ENCODE assay signal across 5 fruit fly cellular contexts in the genomic region with DNA sequence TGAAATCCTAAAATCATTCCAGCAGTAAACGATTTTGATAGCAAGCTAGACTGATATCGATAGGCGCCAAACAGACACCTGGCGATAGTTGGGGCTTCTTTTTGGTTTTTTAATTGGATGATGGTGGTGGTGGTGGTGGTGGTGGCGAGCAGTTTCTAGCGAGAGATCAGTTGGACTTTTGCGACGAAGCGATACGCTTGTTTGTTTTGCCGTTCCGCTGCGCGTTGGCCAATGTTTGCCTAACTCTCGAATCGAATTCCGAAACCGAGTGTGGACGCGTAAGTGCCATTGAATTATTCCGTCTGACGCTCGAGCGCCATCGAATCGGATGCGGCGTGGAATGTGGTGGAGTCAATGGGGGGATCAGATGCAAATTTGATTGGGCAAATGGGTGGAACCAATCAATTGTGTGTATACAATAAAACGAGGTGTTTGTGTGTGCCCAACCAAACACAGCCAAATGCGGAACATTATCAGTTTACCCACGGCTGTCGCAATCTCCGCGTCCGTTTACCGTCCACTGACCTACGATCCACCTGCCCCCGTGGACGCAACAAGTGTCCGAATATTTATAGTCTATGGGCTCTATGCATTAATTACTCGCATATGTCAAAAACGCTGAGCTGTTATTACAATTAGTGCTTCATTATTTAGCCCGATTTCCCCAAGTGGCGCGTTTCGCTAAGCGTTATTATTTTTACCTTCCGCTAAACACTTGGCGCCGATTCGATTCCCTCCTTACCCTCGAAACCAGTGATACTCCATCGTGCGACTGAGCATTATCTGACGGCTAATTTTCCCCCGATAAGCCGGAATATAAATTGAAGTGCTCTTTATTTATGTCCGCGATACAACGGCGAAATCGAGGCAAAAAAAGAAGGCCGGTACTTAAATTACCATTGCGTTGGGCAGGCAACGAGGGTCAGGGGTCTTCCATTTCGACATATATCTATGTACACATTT.
TF ChIP-seq lines count a peak whose summit lies in the region.

TSS of gene CG17292 (plus strand) at position 91 of the 963 bp plus-strand sequence.

- peak; percentile 57 for TF ChIP-seq CTCF in whole organism, embryonic (GFP tag; optimal IDR thresholded peaks at IDR 0.05; lab: Kevin White, UChicago)

TF ChIP-seq in whole organism, adult, 20 proteins besides CTCF, POLR2A, EP300 and RAD21 (continues in another document):
- peak; percentile 58 for TF ChIP-seq ovo (GFP tag; optimal IDR thresholded peaks at IDR 0.05; lab: Kevin White, UChicago)
- TF ChIP-seq Hr96 (GFP tag; optimal IDR thresholded peaks at IDR 0.05; lab: Kevin White, UChicago), result no peak
- peak; percentile 72 for TF ChIP-seq tj (GFP tag; optimal IDR thresholded peaks at IDR 0.05; lab: Kevin White, UChicago)
- TF ChIP-seq cic (GFP tag; optimal IDR thresholded peaks at IDR 0.05; lab: Kevin White, UChicago), result peak; percentile 90
- peak; percentile 70 for TF ChIP-seq CG11617 (GFP tag; optimal IDR thresholded peaks at IDR 0.05; lab: Kevin White, UChicago)
- TF ChIP-seq cnc (optimal IDR thresholded peaks at IDR 0.05; lab: Kevin White, UChicago), result no peak
- peak; percentile 17 for TF ChIP-seq CG14711 (tag; optimal IDR thresholded peaks at IDR 0.05; lab: Kevin White, UChicago)
- no peak for TF ChIP-seq kay (GFP tag; lab: Kevin White, UChicago; ENCODE audit: borderline replicate concordance)
- peak; percentile 42 for TF ChIP-seq Clk (GFP tag; optimal IDR thresholded peaks at IDR 0.05; lab: Kevin White, UChicago)
- peak; percentile 88 for TF ChIP-seq bab1 (GFP tag; optimal IDR thresholded peaks at IDR 0.05; lab: Kevin White, UChicago)
- TF ChIP-seq Mnt (GFP tag; optimal IDR thresholded peaks at IDR 0.05; lab: Kevin White, UChicago), result peak; percentile 81
- peak; percentile 49 for TF ChIP-seq CG1620 (GFP tag; optimal IDR thresholded peaks at IDR 0.05; lab: Kevin White, UChicago)
- TF ChIP-seq CG7101 (tag; optimal IDR thresholded peaks at IDR 0.05; lab: Kevin White, UChicago), result peak; percentile 65
- TF ChIP-seq CG7045 (GFP tag; optimal IDR thresholded peaks at IDR 0.05; lab: Kevin White, UChicago), result no peak
- no peak for TF ChIP-seq CG5204 (GFP tag; optimal IDR thresholded peaks at IDR 0.05; lab: Kevin White, UChicago)
- TF ChIP-seq pad (GFP tag; optimal IDR thresholded peaks at IDR 0.05; lab: Kevin White, UChicago), result peak; percentile 52

TF ChIP-seq in whole organism, embryonic, 481 proteins besides CTCF, POLR2A, EP300 and RAD21 (continues in another document):
- TF ChIP-seq tin (GFP tag; optimal IDR thresholded peaks at IDR 0.05; lab: Kevin White, UChicago) (no peak), jing (GFP tag; optimal IDR thresholded peaks at IDR 0.05; lab: Kevin White, UChicago) (no peak), CG13296 (GFP tag; optimal IDR thresholded peaks at IDR 0.05; lab: Kevin White, UChicago) (peak; percentile 54), CG4617 (GFP tag; optimal IDR thresholded peaks at IDR 0.05; lab: Kevin White, UChicago; ENCODE audit: borderline replicate concordance) (peak; percentile 23), Fer1 (GFP tag; optimal IDR thresholded peaks at IDR 0.05; lab: Kevin White, UChicago) (peak; percentile 74), Tbp (GFP tag; optimal IDR thresholded peaks at IDR 0.05; lab: Kevin White, UChicago) (no peak), pita (GFP tag; optimal IDR thresholded peaks at IDR 0.05; lab: Kevin White, UChicago) (no peak), Gug (GFP tag; IDR thresholded peaks at IDR 0.05; lab: Robert Waterston, UW) (peak; percentile 40; the same call in 2 of the 4 replicates), ash1 (GFP tag; optimal IDR thresholded peaks at IDR 0.05; lab: Kevin White, UChicago) (no peak), TFAM (GFP tag; optimal IDR thresholded peaks at IDR 0.05; lab: Kevin White, UChicago) (no peak), nmo (GFP tag; optimal IDR thresholded peaks at IDR 0.05; lab: Kevin White, UChicago) (no peak), ATbp (GFP tag; optimal IDR thresholded peaks at IDR 0.05; lab: Kevin White, UChicago) (peak; percentile 78), Hmx (GFP tag; optimal IDR thresholded peaks at IDR 0.05; lab: Kevin White, UChicago) (no peak), CHES-1-like (GFP tag; optimal IDR thresholded peaks at IDR 0.05; lab: Kevin White, UChicago) (peak; percentile 27), NC2α (GFP tag; optimal IDR thresholded peaks at IDR 0.05; lab: Kevin White, UChicago) (peak; percentile 19), CG12071 (GFP tag; optimal IDR thresholded peaks at IDR 0.05; lab: Kevin White, UChicago) (peak; percentile 64)

TF ChIP-seq in whole organism, prepupa, 60 proteins besides CTCF, POLR2A, EP300 and RAD21 (continues in another document):
- TF ChIP-seq Hr39 (GFP tag; optimal IDR thresholded peaks at IDR 0.05; lab: Kevin White, UChicago), result no peak
- TF ChIP-seq eg (GFP tag; IDR thresholded peaks at IDR 0.05; lab: Robert Waterston, UW), result peak; percentile 71; the same call in 2 of the 3 replicates
- TF ChIP-seq OdsH (GFP tag; optimal IDR thresholded peaks at IDR 0.05; lab: Kevin White, UChicago), result no peak
- TF ChIP-seq Hr38 (GFP tag; optimal IDR thresholded peaks at IDR 0.05; lab: Kevin White, UChicago), result no peak
- peak; percentile 96 for TF ChIP-seq svp (GFP tag; lab: Kevin White, UChicago)
- TF ChIP-seq topi (GFP tag; optimal IDR thresholded peaks at IDR 0.05; lab: Kevin White, UChicago), result peak; percentile 6
- TF ChIP-seq fkh (GFP tag; optimal IDR thresholded peaks at IDR 0.05; lab: Kevin White, UChicago), result peak; percentile 90
- peak; percentile 58 for TF ChIP-seq Eip78C (GFP tag; lab: Kevin White, UChicago)
- peak; percentile 9 for TF ChIP-seq Met (GFP tag; optimal IDR thresholded peaks at IDR 0.05; lab: Kevin White, UChicago)
- TF ChIP-seq CG8319 (GFP tag; optimal IDR thresholded peaks at IDR 0.05; lab: Kevin White, UChicago), result no peak
- no peak for TF ChIP-seq pdm3 (GFP tag; optimal IDR thresholded peaks at IDR 0.05; lab: Kevin White, UChicago)
- TF ChIP-seq CG11294 (GFP tag; IDR thresholded peaks at IDR 0.05; lab: Robert Waterston, UW), result no peak
- TF ChIP-seq CG6163 (GFP tag; IDR thresholded peaks at IDR 0.05; lab: Robert Waterston, UW), result peak; percentile 47; the same call in 1 of the 3 replicates
- peak; percentile 13 for TF ChIP-seq CG6792 (GFP tag; optimal IDR thresholded peaks at IDR 0.05; lab: Kevin White, UChicago)
- TF ChIP-seq CG1621 (tag; optimal IDR thresholded peaks at IDR 0.05; lab: Kevin White, UChicago), result peak; percentile 47
- TF ChIP-seq CG15336 (GFP tag; IDR thresholded peaks at IDR 0.05; lab: Robert Waterston, UW), result peak; percentile 43; the same call in 1 of the 2 replicates
- TF ChIP-seq CG3032 (tag; optimal IDR thresholded peaks at IDR 0.05; lab: Kevin White, UChicago), result peak; percentile 21

TF ChIP-seq in whole organism, pupa, 21 proteins besides CTCF, POLR2A, EP300 and RAD21:
- TF ChIP-seq fd96Ca (GFP tag; IDR thresholded peaks at IDR 0.05; lab: Robert Waterston, UW), result peak; percentile 67; the same call in 2 of the 3 replicates
- TF ChIP-seq CG13204 (GFP tag; optimal IDR thresholded peaks at IDR 0.05; lab: Kevin White, UChicago), result no peak
- peak; percentile 74; the same call in 1 of the 2 replicates for TF ChIP-seq Ets98B (GFP tag; IDR thresholded peaks at IDR 0.05; lab: Robert Waterston, UW)
- peak; percentile 50; the same call in 1 of the 3 replicates for TF ChIP-seq CG4496 (GFP tag; IDR thresholded peaks at IDR 0.05; lab: Robert Waterston, UW)
- no peak for TF ChIP-seq Snoo (tag; optimal IDR thresholded peaks at IDR 0.05; lab: Kevin White, UChicago)
- TF ChIP-seq D1 (tag; optimal IDR thresholded peaks at IDR 0.05; lab: Kevin White, UChicago), result no peak
- TF ChIP-seq CG14655 (GFP tag; optimal IDR thresholded peaks at IDR 0.05; lab: Kevin White, UChicago), result no peak
- TF ChIP-seq CG32121 (GFP tag; IDR thresholded peaks at IDR 0.05; lab: Robert Waterston, UW), result peak; percentile 46; the same call in 1 of the 2 replicates
- TF ChIP-seq CG12605 (GFP tag; IDR thresholded peaks at IDR 0.05; lab: Robert Waterston, UW), result peak; percentile 44; the same call in 1 of the 2 replicates
- 0 out of 2 replicates have a peak, but pooled peaks have one; percentile 6 for TF ChIP-seq CG10348 (GFP tag; IDR thresholded peaks at IDR 0.05; lab: Robert Waterston, UW)
- no peak for TF ChIP-seq Pif1A (GFP tag; optimal IDR thresholded peaks at IDR 0.05; lab: Kevin White, UChicago)
- no peak for TF ChIP-seq CG9948 (tag; optimal IDR thresholded peaks at IDR 0.05; lab: Kevin White, UChicago)
- TF ChIP-seq CG8301 (tag; optimal IDR thresholded peaks at IDR 0.05; lab: Kevin White, UChicago), result no peak
- TF ChIP-seq EcR (GFP tag; optimal IDR thresholded peaks at IDR 0.05; lab: Kevin White, UChicago), result peak; percentile 44
- peak; percentile 16 for TF ChIP-seq CG15710 (tag; optimal IDR thresholded peaks at IDR 0.05; lab: Kevin White, UChicago)
- no peak for TF ChIP-seq gl (tag; optimal IDR thresholded peaks at IDR 0.05; lab: Kevin White, UChicago)

TF ChIP-seq in whole organism, wandering third instar larva, 38 proteins besides CTCF, POLR2A, EP300 and RAD21 (continues in another document):
- no peak for TF ChIP-seq sage (GFP tag; optimal IDR thresholded peaks at IDR 0.05; lab: Kevin White, UChicago)
- TF ChIP-seq Dfd (GFP tag; optimal IDR thresholded peaks at IDR 0.05; lab: Kevin White, UChicago), result no peak
- no peak for TF ChIP-seq usp (GFP tag; optimal IDR thresholded peaks at IDR 0.05; lab: Kevin White, UChicago)
- TF ChIP-seq CrebA (GFP tag; optimal IDR thresholded peaks at IDR 0.05; lab: Kevin White, UChicago; ENCODE audit: borderline replicate concordance), result no peak
- TF ChIP-seq Jra (GFP tag; optimal IDR thresholded peaks at IDR 0.05; lab: Kevin White, UChicago), result no peak
- peak in 1 of 2 experiments; percentile 17 for TF ChIP-seq foxo (GFP tag; optimal IDR thresholded peaks at IDR 0.05; lab: Kevin White, UChicago)
- TF ChIP-seq rgr (GFP tag; optimal IDR thresholded peaks at IDR 0.05; lab: Kevin White, UChicago), result peak; percentile 49
- TF ChIP-seq Rel (GFP tag; optimal IDR thresholded peaks at IDR 0.05; lab: Kevin White, UChicago), result no peak
- TF ChIP-seq Rel (tag; optimal IDR thresholded peaks at IDR 0.05; lab: Kevin White, UChicago), result peak; percentile 48
- peak; percentile 55 for TF ChIP-seq Hnf4 (GFP tag; optimal IDR thresholded peaks at IDR 0.05; lab: Kevin White, UChicago)
- TF ChIP-seq h (GFP tag; optimal IDR thresholded peaks at IDR 0.05; lab: Kevin White, UChicago), result peak; percentile 41
- TF ChIP-seq Hr83 (GFP tag; optimal IDR thresholded peaks at IDR 0.05; lab: Kevin White, UChicago; ENCODE audit: poor library complexity, severe bottlenecking), result peak; percentile 3
- TF ChIP-seq CG32264 (GFP tag; optimal IDR thresholded peaks at IDR 0.05; lab: Kevin White, UChicago), result no peak
- no peak for TF ChIP-seq CG9705 (GFP tag; optimal IDR thresholded peaks at IDR 0.05; lab: Kevin White, UChicago)
- no peak for TF ChIP-seq tai (GFP tag; optimal IDR thresholded peaks at IDR 0.05; lab: Kevin White, UChicago)
- TF ChIP-seq psq (GFP tag; optimal IDR thresholded peaks at IDR 0.05; lab: Kevin White, UChicago), result no peak
- TF ChIP-seq OdsH (GFP tag; optimal IDR thresholded peaks at IDR 0.05; lab: Kevin White, UChicago), result peak; percentile 68
- peak; percentile 87 for TF ChIP-seq Dif (GFP tag; optimal IDR thresholded peaks at IDR 0.05; lab: Kevin White, UChicago; ENCODE audit: partially characterized antibody)
- no peak for TF ChIP-seq Mio (GFP tag; optimal IDR thresholded peaks at IDR 0.05; lab: Kevin White, UChicago)
